Worm (Caenorhabditis elegans) whole organism, L3 larva: ENCODE results near the gene srd-46.

Experiments used
- ZK546.5 ChIP-seq: sonication (generic microtip); optimal IDR thresholded peaks from 2 replicates; lab custom pipeline; 2017; ENCODE audit warnings: missing biosample characterization, missing genetic modification characterization
- aly-2 ChIP-seq: fragments of 150-350 bp; optimal IDR thresholded peaks from 2 replicates; lab custom pipeline; 2014; ENCODE audit warnings: missing biosample characterization, missing genetic modification characterization
- ceh-82 ChIP-seq: fragments of 150-350 bp; optimal IDR thresholded peaks from 2 replicates; lab custom pipeline; 2014; ENCODE audit warnings: missing biosample characterization, missing genetic modification characterization
- ceh-9 ChIP-seq: sonication (generic microtip); optimal IDR thresholded peaks from 2 replicates; lab custom pipeline; 2018; ENCODE audit warnings: missing biosample characterization, missing genetic modification characterization
- daf-12 ChIP-seq: fragments of 150-350 bp; optimal IDR thresholded peaks from 2 replicates; lab custom pipeline; 2014; ENCODE audit warnings: missing biosample characterization, missing genetic modification reagents, missing genetic modification characterization
- egl-27 ChIP-seq: sonication (generic microtip); optimal IDR thresholded peaks from 4 replicates; lab custom pipeline; 2017; ENCODE audit warnings: missing biosample characterization, missing genetic modification reagents, missing genetic modification characterization
- egl-5 ChIP-seq: fragments of 150-350 bp; optimal IDR thresholded peaks from 2 replicates; lab custom pipeline; 2017; ENCODE audit warnings: missing biosample characterization, missing genetic modification reagents, missing genetic modification characterization, inconsistent platforms
- elt-1 ChIP-seq: fragments of 150-350 bp; optimal IDR thresholded peaks from 2 replicates; lab custom pipeline; 2014; ENCODE audit warnings: missing biosample characterization, missing genetic modification characterization
- elt-2 ChIP-seq: sonication (generic microtip); optimal IDR thresholded peaks from 2 replicates; lab custom pipeline; 2016; ENCODE audit warnings: missing genetic modification reagents, mild to moderate bottlenecking, missing genetic modification characterization, missing compliant biosample characterization
- elt-3 ChIP-seq, 3 experiments: fragments of 150-350 bp in 1 of 3; sonication (generic microtip) in 2 of 3; optimal IDR thresholded peaks; 2 replicates in 2 of 3; 4 replicates in 1 of 3; lab custom pipeline; 2014 to 2017; ENCODE audit warnings: missing biosample characterization in 3 of 3, missing genetic modification characterization in 3 of 3
- eor-1 ChIP-seq, 2 experiments: fragments of 150-350 bp; optimal IDR thresholded peaks; 2 replicates each; lab custom pipeline; 2014 to 2018; ENCODE audit warnings: missing biosample characterization in 2 of 2, missing genetic modification characterization in 2 of 2
- fkh-10 ChIP-seq: sonication (generic microtip); optimal IDR thresholded peaks from 2 replicates; lab custom pipeline; 2017; ENCODE audit warnings: missing biosample characterization, missing genetic modification reagents, missing genetic modification characterization
- fkh-2 ChIP-seq: fragments of 150-350 bp; optimal IDR thresholded peaks from 2 replicates; lab custom pipeline; 2014; ENCODE audit warnings: missing biosample characterization, missing genetic modification reagents, missing genetic modification characterization
- fos-1 ChIP-seq: fragments of 150-350 bp; optimal IDR thresholded peaks from 2 replicates; lab custom pipeline; 2014; ENCODE audit warnings: missing biosample characterization, missing genetic modification characterization
- hmg-11 ChIP-seq: sonication (generic microtip); optimal IDR thresholded peaks from 2 replicates; lab custom pipeline; 2016; ENCODE audit warnings: missing genetic modification characterization, missing compliant biosample characterization
- jun-1 ChIP-seq: fragments of 150-350 bp; optimal IDR thresholded peaks from 2 replicates; lab custom pipeline; 2014; ENCODE audit warnings: missing biosample characterization, missing genetic modification reagents, missing genetic modification characterization
- lin-15B ChIP-seq: fragments of 150-350 bp; optimal IDR thresholded peaks from 2 replicates; lab custom pipeline; 2014; ENCODE audit warnings: missing biosample characterization, missing genetic modification characterization
- lsy-12 ChIP-seq: sonication (generic microtip); optimal IDR thresholded peaks from 2 replicates; lab custom pipeline; 2016; ENCODE audit warnings: mild to moderate bottlenecking, missing genetic modification characterization, missing compliant biosample characterization
- mdl-1 ChIP-seq: fragments of 150-350 bp; optimal IDR thresholded peaks from 2 replicates; lab custom pipeline; 2014; ENCODE audit warnings: missing biosample characterization, missing genetic modification characterization
- mml-1 ChIP-seq: fragments of 150-350 bp; sonication (generic microtip); optimal IDR thresholded peaks from 3 replicates; lab custom pipeline; 2014; ENCODE audit warnings: missing biosample characterization, missing genetic modification characterization
- nfya-1 ChIP-seq: sonication (generic microtip); optimal IDR thresholded peaks from 2 replicates; lab custom pipeline; 2017; ENCODE audit warnings: missing genetic modification characterization, mild to moderate bottlenecking, missing compliant biosample characterization, antibody characterized with exemption, moderate library complexity; ENCODE audit not compliant: insufficient read depth
- nhr-12 ChIP-seq: fragments of 150-350 bp; optimal IDR thresholded peaks from 2 replicates; lab custom pipeline; 2014; ENCODE audit warnings: missing biosample characterization, missing genetic modification characterization
- nhr-237 ChIP-seq: fragments of 150-350 bp; optimal IDR thresholded peaks from 2 replicates; lab custom pipeline; 2014; ENCODE audit warnings: missing biosample characterization, missing genetic modification characterization
- nhr-25 ChIP-seq: sonication (generic microtip); optimal IDR thresholded peaks from 2 replicates; lab custom pipeline; 2017; ENCODE audit warnings: missing biosample characterization, missing genetic modification characterization
- nhr-43 ChIP-seq: sonication (generic microtip); optimal IDR thresholded peaks from 2 replicates; lab custom pipeline; 2016; ENCODE audit warnings: mild to moderate bottlenecking, missing genetic modification characterization, missing compliant biosample characterization; ENCODE audit not compliant: poor library complexity, severe bottlenecking
- nhr-67 ChIP-seq: fragments of 150-350 bp; optimal IDR thresholded peaks from 2 replicates; lab custom pipeline; 2014; ENCODE audit warnings: missing biosample characterization, missing genetic modification characterization
- nhr-76 ChIP-seq: fragments of 150-350 bp; sonication (generic microtip); optimal IDR thresholded peaks from 5 replicates; lab custom pipeline; 2014; ENCODE audit warnings: missing biosample characterization, missing genetic modification characterization
- pqm-1 ChIP-seq: fragments of 150-350 bp; optimal IDR thresholded peaks from 2 replicates; lab custom pipeline; 2017; ENCODE audit warnings: missing biosample characterization, missing genetic modification characterization, inconsistent platforms
- skn-1 ChIP-seq: fragments of 150-350 bp; optimal IDR thresholded peaks from 2 replicates; lab custom pipeline; 2014; ENCODE audit warnings: missing biosample characterization, missing genetic modification characterization
- snpc-4 ChIP-seq: fragments of 150-350 bp; optimal IDR thresholded peaks from 2 replicates; lab custom pipeline; 2014; ENCODE audit warnings: missing biosample characterization, missing genetic modification characterization
- unc-39 ChIP-seq: sonication (generic microtip); optimal IDR thresholded peaks from 4 replicates; lab custom pipeline; 2017; ENCODE audit warnings: missing biosample characterization, missing genetic modification characterization
- zag-1 ChIP-seq: fragments of 150-350 bp; optimal IDR thresholded peaks from 2 replicates; lab custom pipeline; 2014; ENCODE audit warnings: missing biosample characterization, missing genetic modification characterization
- ztf-11 ChIP-seq: fragments of 150-350 bp; optimal IDR thresholded peaks from 2 replicates; lab custom pipeline; 2014; ENCODE audit warnings: missing biosample characterization, missing genetic modification characterization

Gene srd-46

ce11 chrX:12335808-12336207 lies 3.9 kb downstream of the srd-46 start, which contains the start of gene srd-48:
TSS of gene srd-48 (plus strand) at chrX:12336108.
- no peak for TF ChIP-seq nhr-12
- no peak for TF ChIP-seq pqm-1 (tag; lab: Kevin White, UChicago)
- no peak for TF ChIP-seq zag-1 (tag; lab: Kevin White, UChicago)
- no peak for TF ChIP-seq skn-1 (tag; lab: Kevin White, UChicago)
- no peak for TF ChIP-seq lsy-12 (tag; lab: Kevin White, UChicago)
- no peak for TF ChIP-seq mdl-1 (tag; lab: Kevin White, UChicago)
- TF ChIP-seq egl-5, result no peak
- TF ChIP-seq daf-12 (tag; lab: Kevin White, UChicago), result no peak
- TF ChIP-seq fos-1 (tag; lab: Kevin White, UChicago), result no peak
- TF ChIP-seq nhr-25, result no peak

ce11 chrX:12337846-12338490 lies 6.1 kb downstream of the srd-46 start, which contains the start of gene srd-44:
TSS of gene srd-44 (plus strand) at chrX:12338440.
- peak; percentile 10 for TF ChIP-seq nhr-43
- TF ChIP-seq pqm-1 (tag; lab: Kevin White, UChicago), result no peak

DNA sequence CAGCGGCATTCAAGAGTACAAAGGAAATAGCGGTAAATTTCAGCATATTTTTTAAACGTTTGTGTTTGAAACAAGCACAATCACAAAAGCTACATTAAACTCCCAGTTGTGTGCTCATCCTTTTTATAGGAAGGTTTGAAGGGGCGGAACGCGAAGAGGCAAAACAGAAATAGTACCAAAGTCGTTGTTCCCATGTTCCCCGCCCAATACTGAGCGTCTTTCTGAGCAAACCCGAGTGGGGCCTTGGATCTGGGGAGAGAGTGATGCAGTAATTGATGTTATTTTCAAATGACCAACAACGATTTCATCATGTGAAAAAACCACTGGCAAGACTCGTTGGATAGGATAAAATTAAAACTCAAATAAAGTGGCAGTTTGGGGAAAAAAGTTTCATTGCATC lies 9.4 kb downstream of the srd-46 start, which contains the start of gene zig-2:
Gene zig-2 (minus strand): TSS at position 101 of the 400 bp plus-strand sequence.
- no peak for TF ChIP-seq nhr-237 (tag; lab: Kevin White, UChicago)
- TF ChIP-seq lsy-12 (tag; lab: Kevin White, UChicago), result no peak
- no peak for TF ChIP-seq ztf-11 (tag; lab: Kevin White, UChicago)
- TF ChIP-seq nfya-1 (tag; lab: Kevin White, UChicago), result no peak
- TF ChIP-seq egl-5, result no peak

ce11 chrX:12343279-12343678 lies 11.4 kb downstream of the srd-46 start, which contains the start of the genes nspc-9 and nspc-10:
TSS of gene nspc-9 (minus strand) at chrX:12343379.
TSS of gene nspc-10 (plus strand) at chrX:12343609.
- TF ChIP-seq aly-2 (tag; lab: Kevin White, UChicago), result no peak
- TF ChIP-seq elt-3 (tag; optimal IDR thresholded peaks at IDR 0.05; lab: Kevin White, UChicago), result no peak
- TF ChIP-seq hmg-11 (tag; lab: Kevin White, UChicago), result no peak
- TF ChIP-seq snpc-4 (tag; lab: Kevin White, UChicago), result no peak
- no peak for TF ChIP-seq nhr-67 (tag; lab: Kevin White, UChicago)
- no peak for TF ChIP-seq nhr-12
- TF ChIP-seq elt-1 (tag; lab: Kevin White, UChicago), result no peak
- TF ChIP-seq lin-15B (tag; lab: Kevin White, UChicago), result no peak
- TF ChIP-seq daf-12 (tag; lab: Kevin White, UChicago), result no peak

- TF ChIP-seq nhr-12 (no peak), ceh-82 (tag; lab: Kevin White, UChicago) (no peak), nhr-76 (tag; lab: Kevin White, UChicago) (no peak), egl-27 (tag; lab: Kevin White, UChicago) (no peak), ztf-11 (tag; lab: Kevin White, UChicago) (no peak), ceh-9 (no peak), eor-1 (tag; optimal IDR thresholded peaks at IDR 0.05; lab: Kevin White, UChicago) (no peak), jun-1 (no peak), nhr-43 (no peak), mml-1 (tag; lab: Kevin White, UChicago) (no peak), nhr-67 (tag; lab: Kevin White, UChicago) (no peak), fkh-2 (tag; lab: Kevin White, UChicago) (no peak), lin-15B (tag; lab: Kevin White, UChicago) (no peak), ZK546.5 (tag; lab: Kevin White, UChicago) (no peak), snpc-4 (tag; lab: Kevin White, UChicago) (no peak), fkh-10 (GFP tag; lab: Kevin White, UChicago) (no peak), zag-1 (tag; lab: Kevin White, UChicago) (no peak)
- TF ChIP-seq, all 47 proteins: peak for 0
Measured at ce11 chrX:12346729-12347128, 14.8 kb downstream of the srd-46 start, which contains the start of gene F42F12.11. TSS of gene F42F12.11 (plus strand) at chrX:12347029.

ce11 chrX:12347822-12348221 lies 15.9 kb downstream of the srd-46 start:
- TF ChIP-seq nfya-1 (tag; lab: Kevin White, UChicago) (peak; percentile 26), hmg-11 (tag; lab: Kevin White, UChicago) (peak; percentile 4), unc-39 (no peak), nhr-43 (peak; percentile 36), mml-1 (tag; lab: Kevin White, UChicago) (no peak), elt-2 (tag; lab: Kevin White, UChicago) (peak; percentile 49), skn-1 (tag; lab: Kevin White, UChicago) (peak; percentile 51)
- TF ChIP-seq, all 47 proteins: peak for 5
